Worm (Caenorhabditis elegans) whole organism, L3 larva: ENCODE measurements around the gene F13E6.1.

ENCODE experiments used
- ceh-16 ChIP-seq: sonication (generic microtip); optimal IDR thresholded peaks from 2 replicates; lab custom pipeline; 2017; ENCODE audit warnings: missing biosample characterization, missing genetic modification characterization
- ceh-82 ChIP-seq: fragments of 150-350 bp; optimal IDR thresholded peaks from 2 replicates; lab custom pipeline; 2014; ENCODE audit warnings: missing biosample characterization, missing genetic modification characterization
- egl-27 ChIP-seq: sonication (generic microtip); optimal IDR thresholded peaks from 4 replicates; lab custom pipeline; 2017; ENCODE audit warnings: missing biosample characterization, missing genetic modification reagents, missing genetic modification characterization
- egl-5 ChIP-seq: fragments of 150-350 bp; optimal IDR thresholded peaks from 2 replicates; lab custom pipeline; 2017; ENCODE audit warnings: missing biosample characterization, missing genetic modification reagents, missing genetic modification characterization, inconsistent platforms
- elt-2 ChIP-seq: sonication (generic microtip); optimal IDR thresholded peaks from 2 replicates; lab custom pipeline; 2016; ENCODE audit warnings: missing genetic modification reagents, mild to moderate bottlenecking, missing genetic modification characterization, missing compliant biosample characterization
- lin-15B ChIP-seq: fragments of 150-350 bp; optimal IDR thresholded peaks from 2 replicates; lab custom pipeline; 2014; ENCODE audit warnings: missing biosample characterization, missing genetic modification characterization
- nhr-237 ChIP-seq: fragments of 150-350 bp; optimal IDR thresholded peaks from 2 replicates; lab custom pipeline; 2014; ENCODE audit warnings: missing biosample characterization, missing genetic modification characterization
- nhr-25 ChIP-seq: sonication (generic microtip); optimal IDR thresholded peaks from 2 replicates; lab custom pipeline; 2017; ENCODE audit warnings: missing biosample characterization, missing genetic modification characterization
- nhr-67 ChIP-seq: fragments of 150-350 bp; optimal IDR thresholded peaks from 2 replicates; lab custom pipeline; 2014; ENCODE audit warnings: missing biosample characterization, missing genetic modification characterization
- pha-4 ChIP-seq: fragments of 150-350 bp; optimal IDR thresholded peaks from 2 replicates; lab custom pipeline; 2014; ENCODE audit warnings: missing biosample characterization, missing genetic modification reagents, missing genetic modification characterization
- snpc-4 ChIP-seq: fragments of 150-350 bp; optimal IDR thresholded peaks from 2 replicates; lab custom pipeline; 2014; ENCODE audit warnings: missing biosample characterization, missing genetic modification characterization
- unc-62 ChIP-seq: fragments of 150-350 bp; sonication (generic microtip); optimal IDR thresholded peaks from 4 replicates; lab custom pipeline; 2014; ENCODE audit warnings: missing biosample characterization, missing genetic modification reagents, missing genetic modification characterization
- zag-1 ChIP-seq: fragments of 150-350 bp; optimal IDR thresholded peaks from 2 replicates; lab custom pipeline; 2014; ENCODE audit warnings: missing biosample characterization, missing genetic modification characterization
- ztf-11 ChIP-seq: fragments of 150-350 bp; optimal IDR thresholded peaks from 2 replicates; lab custom pipeline; 2014; ENCODE audit warnings: missing biosample characterization, missing genetic modification characterization

DNA sequence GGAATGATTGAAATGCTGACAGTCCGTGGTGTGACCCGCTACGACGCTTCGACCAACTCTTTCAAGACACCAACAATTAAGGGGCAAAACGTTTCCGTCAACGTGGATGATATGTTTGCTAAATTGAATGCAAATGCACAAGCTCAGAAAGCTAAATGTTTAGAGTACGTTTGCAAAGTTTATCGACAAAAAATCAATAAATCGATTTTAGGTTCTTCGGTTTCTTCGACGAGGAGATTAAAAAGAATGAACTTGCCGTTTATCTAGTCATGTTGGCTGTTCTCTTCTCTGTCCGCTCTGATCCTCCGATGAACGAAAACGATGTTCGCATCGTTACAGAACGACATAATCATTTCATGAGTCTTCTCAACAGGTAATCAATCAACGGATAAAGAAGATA lies 12.2 kb downstream of the F13E6.1 start:
- TF ChIP-seq elt-2 (tag; lab: Kevin White, UChicago) (no peak), nhr-237 (tag; lab: Kevin White, UChicago) (no peak), ztf-11 (no peak), zag-1 (tag; lab: Kevin White, UChicago) (no peak), nhr-67 (no peak), lin-15B (tag; lab: Kevin White, UChicago) (no peak), unc-62 (no peak), ceh-16 (no peak), snpc-4 (tag; lab: Kevin White, UChicago) (no peak), ceh-82 (tag; lab: Kevin White, UChicago) (no peak), pha-4 (tag; lab: Kevin White, UChicago) (no peak), nhr-25 (tag; lab: Kevin White, UChicago) (no peak), egl-5 (tag; lab: Kevin White, UChicago) (no peak), egl-27 (tag; lab: Kevin White, UChicago) (no peak)
